Worm (Caenorhabditis elegans) whole organism, L3 larva: ENCODE data around the gene exos-7.

Source experiments
- ama-1 ChIP-seq: fragments of 150-350 bp; optimal IDR thresholded peaks from 2 replicates; lab custom pipeline; 2018
- elt-1 ChIP-seq: fragments of 150-350 bp; optimal IDR thresholded peaks from 2 replicates; lab custom pipeline; 2014; ENCODE audit warnings: missing biosample characterization, missing genetic modification characterization
- fos-1 ChIP-seq: fragments of 150-350 bp; optimal IDR thresholded peaks from 2 replicates; lab custom pipeline; 2014; ENCODE audit warnings: missing biosample characterization, missing genetic modification characterization
- nhr-12 ChIP-seq: fragments of 150-350 bp; optimal IDR thresholded peaks from 2 replicates; lab custom pipeline; 2014; ENCODE audit warnings: missing biosample characterization, missing genetic modification characterization
- sea-2 ChIP-seq: fragments of 150-350 bp; sonication (generic microtip); optimal IDR thresholded peaks from 4 replicates; lab custom pipeline; 2014; ENCODE audit warnings: missing biosample characterization, missing genetic modification reagents, missing genetic modification characterization
- tbx-2 ChIP-seq: sonication (generic microtip); optimal IDR thresholded peaks from 2 replicates; lab custom pipeline; 2016; ENCODE audit warnings: mild to moderate bottlenecking, missing genetic modification characterization, missing compliant biosample characterization
- unc-62 ChIP-seq: fragments of 150-350 bp; sonication (generic microtip); optimal IDR thresholded peaks from 4 replicates; lab custom pipeline; 2014; ENCODE audit warnings: missing biosample characterization, missing genetic modification reagents, missing genetic modification characterization
- ztf-11 ChIP-seq: fragments of 150-350 bp; optimal IDR thresholded peaks from 2 replicates; lab custom pipeline; 2014; ENCODE audit warnings: missing biosample characterization, missing genetic modification characterization
- ztf-4 ChIP-seq: fragments of 150-350 bp; optimal IDR thresholded peaks from 2 replicates; lab custom pipeline; 2014; ENCODE audit warnings: missing biosample characterization, missing genetic modification characterization

ce11 chrV:20814424-20814823 lies 24.2 kb upstream of the exos-7 start, which contains the start of gene Y44A6D.7:
- no peak for TF ChIP-seq fos-1 (tag; lab: Kevin White, UChicago)
- TF ChIP-seq unc-62: no peak
- no peak for TF ChIP-seq ztf-11 (tag; lab: Kevin White, UChicago)
- TF ChIP-seq tbx-2: no peak
- no peak for TF ChIP-seq nhr-12 (tag; lab: Kevin White, UChicago)
- no peak for TF ChIP-seq sea-2 (GFP tag; lab: Kevin White, UChicago)
- no peak for TF ChIP-seq ama-1 (lab: Kevin White, UChicago)
- TF ChIP-seq elt-1 (tag; lab: Kevin White, UChicago): no peak
- no peak for TF ChIP-seq ztf-4 (tag; lab: Kevin White, UChicago)
